Worm (Caenorhabditis elegans): ENCODE results near the gene pole-2.

DNA sequence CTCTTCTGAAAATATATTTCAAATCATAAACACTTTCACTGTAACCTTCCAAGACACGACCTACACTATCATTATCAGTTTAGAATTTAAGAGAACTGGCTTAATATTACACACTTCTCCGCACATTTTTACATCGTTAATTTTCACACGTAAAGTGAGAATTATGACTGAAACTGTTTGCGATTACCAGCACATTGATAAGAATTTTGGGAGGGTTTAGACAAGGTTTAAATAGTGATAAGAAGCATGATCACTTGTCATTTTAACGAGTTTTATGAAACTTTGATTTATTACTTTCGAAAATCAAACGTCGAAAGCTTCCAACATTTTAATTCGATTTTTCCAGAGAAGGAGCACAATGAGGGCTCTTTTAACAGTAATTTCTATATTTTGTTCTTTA lies 44.1 kb upstream of the pole-2 start, which contains the start of gene F21D5.3:
- TF ChIP-seq cog-1 (tag; optimal IDR thresholded peaks at IDR 0.05) (no peak), klf-2 (GFP tag; conservative IDR thresholded peaks at IDR 0.05) (no peak), ztf-23 (GFP tag; IDR thresholded peaks at IDR 0.05) (no peak), flt-1 (GFP tag; IDR thresholded peaks at IDR 0.05) (no peak), ref-1 (GFP tag; conservative IDR thresholded peaks at IDR 0.05) (no peak), tab-1 (GFP tag; IDR thresholded peaks at IDR 0.05) (no peak), ztf-29 (GFP tag; IDR thresholded peaks at IDR 0.05) (no peak), med-1 (GFP tag; optimal IDR thresholded peaks at IDR 0.05; ENCODE audit: insufficient read depth) (no peak), T22C8.4 (GFP tag; IDR thresholded peaks at IDR 0.05) (no peak)
